Fruit fly (Drosophila melanogaster) whole organism, embryonic: ENCODE data around the gene CG43062.

Experiments used
- Adf1 ChIP-seq: fragments of 200-800 bp; sonication (Bioruptor generic); IDR thresholded peaks from 2 replicates; pipeline ENCODE4 v1.3.6; 2022; ENCODE audit warnings: missing biosample characterization, missing genetic modification characterization
- CG11504 ChIP-seq: fragments of 200-800 bp; sonication (Bioruptor generic); optimal IDR thresholded peaks from 3 replicates; lab custom pipeline; 2019; ENCODE audit warnings: missing biosample characterization, mild to moderate bottlenecking, missing genetic modification characterization, moderate library complexity
- CG1603 ChIP-seq: fragments of 200-800 bp; sonication (Bioruptor generic); optimal IDR thresholded peaks from 2 replicates; lab custom pipeline; 2019; ENCODE audit warnings: missing biosample characterization, mild to moderate bottlenecking, missing genetic modification characterization, moderate library complexity
- CG16779 ChIP-seq: fragments of 200-800 bp; sonication (Bioruptor generic); IDR thresholded peaks from 2 replicates; pipeline ENCODE4 v1.3.6; 2022; ENCODE audit warnings: missing biosample characterization, missing genetic modification characterization
- CG16815 ChIP-seq: fragments of 200-800 bp; sonication (Bioruptor generic); optimal IDR thresholded peaks from 3 replicates; lab custom pipeline; 2017; ENCODE audit warnings: missing biosample characterization, mild to moderate bottlenecking, missing genetic modification characterization
- CG16863 ChIP-seq: fragments of 200-800 bp; sonication (Bioruptor generic); optimal IDR thresholded peaks from 3 replicates; lab custom pipeline; 2016; ENCODE audit warnings: missing biosample characterization, missing genetic modification characterization
- CG17186 ChIP-seq: fragments of 200-800 bp; sonication (Bioruptor generic); optimal IDR thresholded peaks from 3 replicates; lab custom pipeline; 2017; ENCODE audit warnings: missing biosample characterization, missing genetic modification reagents, missing genetic modification characterization
- CG17568 ChIP-seq: fragments of 200-800 bp; sonication (Bioruptor generic); optimal IDR thresholded peaks from 2 replicates; lab custom pipeline; 2018; ENCODE audit warnings: missing biosample characterization, mild to moderate bottlenecking, missing genetic modification characterization, moderate library complexity
- CG17612 ChIP-seq: fragments of 200-800 bp; sonication (Bioruptor generic); IDR thresholded peaks from 2 replicates; pipeline ENCODE4 v1.3.6; 2022; ENCODE audit warnings: missing biosample characterization, missing genetic modification characterization
- CG2202 ChIP-seq: fragments of 200-800 bp; sonication (Bioruptor generic); optimal IDR thresholded peaks from 2 replicates; lab custom pipeline; 2018; ENCODE audit warnings: missing biosample characterization, mild to moderate bottlenecking, missing genetic modification characterization
- CG31388 ChIP-seq: fragments of 200-800 bp; sonication (Bioruptor generic); optimal IDR thresholded peaks from 2 replicates; lab custom pipeline; 2016; ENCODE audit warnings: missing biosample characterization, missing genetic modification characterization
- CG34224 ChIP-seq: fragments of 200-800 bp; sonication (Bioruptor generic); IDR thresholded peaks from 3 replicates; pipeline ENCODE4 v1.3.6; 2022; ENCODE audit warnings: missing biosample characterization, missing genetic modification characterization; ENCODE audit not compliant: partially characterized antibody
- CG3726 ChIP-seq: fragments of 200-800 bp; sonication (Bioruptor generic); IDR thresholded peaks from 3 replicates; pipeline ENCODE4, ENCODE4 v1.3.6; 2022; ENCODE audit warnings: missing biosample characterization, missing genetic modification characterization
- CG3838 ChIP-seq: fragments of 200-800 bp; sonication (Bioruptor generic); optimal IDR thresholded peaks from 3 replicates; lab custom pipeline; 2016; ENCODE audit warnings: missing biosample characterization, missing genetic modification characterization
- CG4424 ChIP-seq: fragments of 200-800 bp; sonication (Bioruptor generic); optimal IDR thresholded peaks from 3 replicates; lab custom pipeline; 2016; ENCODE audit warnings: missing biosample characterization, missing genetic modification characterization
- CG4617 ChIP-seq: fragments of 200-800 bp; sonication (Bioruptor generic); optimal IDR thresholded peaks from 3 replicates; lab custom pipeline; 2016; ENCODE audit warnings: missing biosample characterization, missing genetic modification characterization, borderline replicate concordance
- CG4820 ChIP-seq: fragments of 200-800 bp; sonication (Bioruptor generic); optimal IDR thresholded peaks from 3 replicates; lab custom pipeline; 2016; ENCODE audit warnings: missing biosample characterization, missing genetic modification characterization
- CG4854 ChIP-seq: fragments of 200-800 bp; sonication (Bioruptor generic); optimal IDR thresholded peaks from 2 replicates; lab custom pipeline; 2016; ENCODE audit warnings: missing biosample characterization, missing genetic modification characterization, inconsistent platforms
- CG6683 ChIP-seq: fragments of 200-800 bp; sonication (Bioruptor generic); optimal IDR thresholded peaks from 2 replicates; lab custom pipeline; 2017; ENCODE audit warnings: missing biosample characterization, mild to moderate bottlenecking, missing genetic modification characterization, missing genetic modification reagents
- CG9797 ChIP-seq: fragments of 200-800 bp; sonication (Bioruptor generic); optimal IDR thresholded peaks from 3 replicates; lab custom pipeline; 2018; ENCODE audit warnings: missing biosample characterization, mild to moderate bottlenecking, missing genetic modification characterization
- Dip3 ChIP-seq: fragments of 200-800 bp; sonication (Bioruptor generic); optimal IDR thresholded peaks from 3 replicates; lab custom pipeline; 2016; ENCODE audit warnings: missing biosample characterization, missing genetic modification characterization
- Drgx ChIP-seq: fragments of 200-800 bp; sonication (Bioruptor generic); IDR thresholded peaks from 2 replicates; pipeline ENCODE4 v1.3.6; 2022; ENCODE audit warnings: missing biosample characterization, missing genetic modification characterization
- Fer1 ChIP-seq: fragments of 200-800 bp; sonication (Bioruptor generic); optimal IDR thresholded peaks from 2 replicates; lab custom pipeline; 2017; ENCODE audit warnings: missing biosample characterization, mild to moderate bottlenecking, missing genetic modification characterization
- Gsc ChIP-seq: fragments of 200-800 bp; sonication (Bioruptor generic); IDR thresholded peaks from 2 replicates; pipeline ENCODE4 v1.3.6; 2022; ENCODE audit warnings: missing biosample characterization, missing genetic modification characterization
- HLH4C ChIP-seq: fragments of 200-800 bp; sonication (Bioruptor generic); IDR thresholded peaks from 3 replicates; pipeline ENCODE4 v1.3.6; 2022; ENCODE audit warnings: missing biosample characterization, missing genetic modification characterization; ENCODE audit not compliant: partially characterized antibody
- HLHmδ ChIP-seq: fragments of 200-800 bp; sonication (Bioruptor generic); optimal IDR thresholded peaks from 2 replicates; lab custom pipeline; 2018; ENCODE audit warnings: missing biosample characterization, mild to moderate bottlenecking, missing genetic modification characterization, moderate library complexity
- Hmx ChIP-seq: fragments of 200-800 bp; sonication (Bioruptor generic); optimal IDR thresholded peaks from 2 replicates; lab custom pipeline; 2016; ENCODE audit warnings: missing biosample characterization, missing genetic modification characterization
- Hr51 ChIP-seq, 2 experiments: fragments of 200-800 bp; sonication (Bioruptor generic); optimal IDR thresholded peaks; 2 replicates in 1 of 2; 3 replicates in 1 of 2; lab custom pipeline; 2016 to 2018; ENCODE audit warnings: missing biosample characterization in 2 of 2, missing genetic modification characterization in 2 of 2, mild to moderate bottlenecking in 1 of 2, moderate library complexity in 1 of 2
- Lpt ChIP-seq: fragments of >200 bp; optimal IDR thresholded peaks from 2 replicates; lab custom pipeline; 2018; ENCODE audit warnings: missing biosample characterization, missing genetic modification characterization
- NC2β ChIP-seq: fragments of 200-800 bp; sonication (Bioruptor generic); optimal IDR thresholded peaks from 2 replicates; lab custom pipeline; 2016; ENCODE audit warnings: missing biosample characterization, missing genetic modification characterization
- Neu2 ChIP-seq: fragments of 200-800 bp; sonication (Bioruptor generic); optimal IDR thresholded peaks from 3 replicates; lab custom pipeline; 2016; ENCODE audit warnings: missing biosample characterization, missing genetic modification characterization, borderline replicate concordance
- Oli ChIP-seq: fragments of 200-800 bp; sonication (Bioruptor generic); optimal IDR thresholded peaks from 2 replicates; lab custom pipeline; 2018; ENCODE audit warnings: missing biosample characterization, mild to moderate bottlenecking, missing genetic modification characterization, moderate library complexity
- Scr ChIP-seq: fragments of 200-800 bp; sonication (Bioruptor generic); IDR thresholded peaks from 2 replicates; pipeline ENCODE4 v1.3.6; 2022; ENCODE audit warnings: missing biosample characterization, missing genetic modification characterization; ENCODE audit not compliant: partially characterized antibody
- Taf1 ChIP-seq: fragments of 200-800 bp; sonication (Bioruptor generic); IDR thresholded peaks from 2 replicates; pipeline ENCODE4 v1.3.6; 2022; ENCODE audit warnings: missing biosample characterization, missing genetic modification characterization
- Xrp1 ChIP-seq: fragments of 200-800 bp; sonication (Bioruptor generic); IDR thresholded peaks from 2 replicates; pipeline ENCODE4 v1.3.6; 2022; ENCODE audit warnings: missing biosample characterization, missing genetic modification characterization
- cato ChIP-seq: fragments of 200-800 bp; sonication (Bioruptor generic); optimal IDR thresholded peaks from 2 replicates; lab custom pipeline; 2016; ENCODE audit warnings: missing biosample characterization, missing genetic modification characterization, borderline replicate concordance
- en ChIP-seq: fragments of 200-800 bp; sonication (Bioruptor generic); optimal IDR thresholded peaks from 2 replicates; lab custom pipeline; 2016; ENCODE audit warnings: missing biosample characterization, missing genetic modification characterization
- eyg ChIP-seq: fragments of 200-800 bp; sonication (Bioruptor generic); optimal IDR thresholded peaks from 3 replicates; lab custom pipeline; 2016; ENCODE audit warnings: missing biosample characterization, missing genetic modification characterization
- fd64A ChIP-seq: fragments of 200-800 bp; sonication (Bioruptor generic); optimal IDR thresholded peaks from 3 replicates; lab custom pipeline; 2018; ENCODE audit warnings: missing biosample characterization, mild to moderate bottlenecking, missing genetic modification characterization
- gcm2 ChIP-seq: fragments of 200-800 bp; sonication (Bioruptor generic); optimal IDR thresholded peaks from 2 replicates; lab custom pipeline; 2016; ENCODE audit warnings: missing biosample characterization, missing genetic modification characterization
- grn ChIP-seq: fragments of 200-800 bp; sonication (Bioruptor generic); optimal IDR thresholded peaks from 3 replicates; lab custom pipeline; 2017; ENCODE audit warnings: missing biosample characterization, missing genetic modification characterization
- jigr1 ChIP-seq: fragments of 200-800 bp; sonication (Bioruptor generic); IDR thresholded peaks from 3 replicates; pipeline ENCODE4 v1.3.6; 2022; ENCODE audit warnings: missing biosample characterization, missing genetic modification characterization
- nerfin-1 ChIP-seq: fragments of 200-800 bp; sonication (Bioruptor generic); optimal IDR thresholded peaks from 3 replicates; lab custom pipeline; 2019; ENCODE audit warnings: missing biosample characterization, mild to moderate bottlenecking, missing genetic modification characterization, moderate library complexity
- scrt ChIP-seq: fragments of 200-800 bp; sonication (Bioruptor generic); optimal IDR thresholded peaks from 2 replicates; lab custom pipeline; 2018; ENCODE audit warnings: missing biosample characterization, mild to moderate bottlenecking, missing genetic modification characterization, moderate library complexity
- sima ChIP-seq: fragments of 200-800 bp; sonication (Bioruptor generic); optimal IDR thresholded peaks from 2 replicates; lab custom pipeline; 2016; ENCODE audit warnings: missing biosample characterization, missing genetic modification characterization
- slbo ChIP-seq: fragments of 200-800 bp; sonication (Bioruptor generic); IDR thresholded peaks from 2 replicates; pipeline ENCODE4 v1.3.6; 2022; ENCODE audit warnings: missing biosample characterization, missing genetic modification characterization
- trh ChIP-seq: fragments of 200-800 bp; sonication (Bioruptor generic); optimal IDR thresholded peaks from 2 replicates; lab custom pipeline; 2016; ENCODE audit warnings: missing biosample characterization, missing genetic modification characterization
- unpg ChIP-seq: fragments of 200-800 bp; sonication (Bioruptor generic); optimal IDR thresholded peaks from 3 replicates; lab custom pipeline; 2018; ENCODE audit warnings: missing biosample characterization, mild to moderate bottlenecking, missing genetic modification characterization, moderate library complexity

The CG43062 gene

DNA sequence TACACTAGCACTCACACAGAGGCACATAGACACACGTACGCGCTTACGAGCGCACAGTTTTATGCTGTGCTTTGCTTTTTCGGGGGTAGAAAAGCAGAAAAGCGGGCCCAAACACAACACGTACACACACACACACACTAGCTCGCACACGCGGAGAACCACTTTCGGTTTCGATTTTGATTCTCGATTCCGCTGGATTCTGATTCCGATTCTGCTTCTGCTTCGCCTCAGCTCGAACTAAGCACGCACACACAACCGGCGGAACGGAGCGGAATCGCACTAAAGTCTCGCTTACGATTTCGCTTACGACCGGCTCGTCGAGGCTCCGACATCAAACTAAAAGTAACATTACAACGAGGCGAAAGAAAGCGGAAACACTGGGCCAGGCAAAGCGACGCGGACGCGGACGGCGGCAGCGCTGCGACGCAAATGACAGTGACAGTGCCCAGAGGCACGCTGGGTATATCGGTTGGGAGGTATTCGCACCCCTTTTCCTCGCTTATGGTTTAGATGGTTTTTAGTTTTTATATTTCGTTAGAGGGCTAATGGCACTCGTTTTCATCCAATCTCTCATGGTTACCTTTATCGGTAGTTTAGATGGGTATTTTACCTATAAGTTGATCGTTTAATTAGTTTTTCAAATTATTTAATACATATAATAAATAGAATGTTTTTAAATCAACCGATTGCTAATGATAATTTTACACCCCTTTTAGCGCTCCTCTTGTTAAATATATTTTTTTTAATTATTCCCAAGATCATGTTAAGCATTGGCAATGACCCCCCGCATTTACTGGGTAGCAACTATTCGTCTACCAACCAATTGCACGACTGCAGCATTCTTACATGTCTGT lies 28.1 kb downstream of the CG43062 start (continued):
- TF ChIP-seq CG3838 (peak; percentile 14), fd64A (GFP tag; lab: Kevin White, UChicago) (peak; percentile 72), Oli (tag; lab: Kevin White, UChicago) (peak; percentile 77), unpg (GFP tag; lab: Kevin White, UChicago) (no peak), Hmx (GFP tag; lab: Kevin White, UChicago) (no peak), CG17612 (GFP tag; lab: Robert Waterston, UW) (no peak), eyg (GFP tag; lab: Kevin White, UChicago) (peak; percentile 6), Hr51 (GFP tag; optimal IDR thresholded peaks at IDR 0.05; lab: Kevin White, UChicago) (peak; percentile 53 to 58), CG3726 (no peak), Lpt (GFP tag; lab: Kevin White, UChicago) (no peak), CG11504 (tag; lab: Kevin White, UChicago) (peak; percentile 76), Adf1 (GFP tag; lab: Robert Waterston, UW) (peak; percentile 96), cato (peak; percentile 42), scrt (GFP tag; lab: Kevin White, UChicago) (peak; percentile 53), CG34224 (GFP tag; lab: Robert Waterston, UW) (no peak), grn (GFP tag; lab: Kevin White, UChicago) (no peak), CG16815 (GFP tag; lab: Kevin White, UChicago) (peak; percentile 82), Fer1 (GFP tag; lab: Kevin White, UChicago) (peak; percentile 57), Scr (GFP tag; lab: Robert Waterston, UW) (peak; percentile 19; the same call in 1 of the 2 replicates), gcm2 (peak; percentile 49), CG16863 (GFP tag; lab: Kevin White, UChicago) (no peak), CG6683 (GFP tag; lab: Kevin White, UChicago) (peak; percentile 23), CG4820 (GFP tag; lab: Kevin White, UChicago) (peak; percentile 58), Gsc (GFP tag; lab: Robert Waterston, UW) (peak; percentile 33; the same call in 1 of the 2 replicates), CG4617 (GFP tag; lab: Kevin White, UChicago) (peak; percentile 27), slbo (GFP tag; lab: Robert Waterston, UW) (peak; percentile 73), en (no peak), jigr1 (GFP tag; lab: Robert Waterston, UW) (no peak), CG2202 (tag; lab: Kevin White, UChicago) (no peak), CG4424 (peak; percentile 75), CG9797 (GFP tag; lab: Kevin White, UChicago) (no peak)
- TF ChIP-seq, all 482 proteins: peak for 343

DNA sequence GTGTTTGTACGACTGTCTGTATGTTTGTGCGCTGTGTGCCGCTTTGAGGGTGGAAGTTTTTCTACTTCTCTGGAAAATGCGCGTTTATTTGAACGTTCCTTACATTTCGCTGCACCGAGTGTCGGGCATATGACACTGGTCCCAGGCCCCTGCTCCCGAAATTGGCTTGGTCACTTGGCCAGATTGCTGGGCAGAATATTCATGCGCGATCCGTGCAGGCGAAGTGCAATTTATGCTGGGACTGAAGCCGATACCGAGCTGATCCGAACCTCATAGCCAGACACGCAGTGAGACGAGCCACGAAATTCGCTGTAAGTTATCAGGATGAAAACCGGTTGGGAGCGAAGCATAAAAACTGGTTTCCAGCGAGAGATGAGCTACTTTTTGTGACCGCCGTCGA lies 28.7 kb downstream of the CG43062 start:
- no peak for TF ChIP-seq Dip3
- peak; percentile 42 for TF ChIP-seq HLHmδ (GFP tag; lab: Kevin White, UChicago)
- TF ChIP-seq nerfin-1: no peak
- TF ChIP-seq trh (GFP tag; lab: Kevin White, UChicago): no peak
- TF ChIP-seq HLH4C (GFP tag; lab: Robert Waterston, UW): no peak
- no peak for TF ChIP-seq Taf1 (GFP tag; lab: Robert Waterston, UW)
- TF ChIP-seq CG17186 (GFP tag; lab: Kevin White, UChicago): no peak
- TF ChIP-seq CG16779 (GFP tag; lab: Robert Waterston, UW): 0 out of 2 replicates have a peak, but pooled peaks have one; percentile 35
- TF ChIP-seq CG4854: no peak
- no peak for TF ChIP-seq Neu2 (GFP tag; lab: Kevin White, UChicago)
- no peak for TF ChIP-seq NC2β (GFP tag; lab: Kevin White, UChicago)
- no peak for TF ChIP-seq CG31388 (GFP tag; lab: Kevin White, UChicago)
- TF ChIP-seq CG6683 (GFP tag; lab: Kevin White, UChicago): no peak
- TF ChIP-seq CG17568: no peak
- TF ChIP-seq CG1603 (tag; lab: Kevin White, UChicago): peak; percentile 67
- 0 out of 2 replicates have a peak, but pooled peaks have one; percentile 4 for TF ChIP-seq Xrp1 (GFP tag; lab: Robert Waterston, UW)
- peak; percentile 57; the same call in 1 of the 2 replicates for TF ChIP-seq Drgx
- TF ChIP-seq sima: no peak
